Fruit fly (Drosophila melanogaster): Measurements from ENCODE around the gene CG12521.

dm6 chr3L:11878815-11879214 lies 31.2 kb upstream of the CG12521 start, which contains the start of gene Sprn:
- TF ChIP-seq h (optimal IDR thresholded peaks at IDR 0.05) (no peak), psq (optimal IDR thresholded peaks at IDR 0.05) (no peak), Myc (optimal IDR thresholded peaks at IDR 0.05) (no peak)
